Worm (Caenorhabditis elegans) whole organism, L4 larva: Measurements from ENCODE around the gene sru-7.

ENCODE experiments used
- D1046.2 ChIP-seq: fragments of 200-800 bp; sonication (Bioruptor generic); IDR thresholded peaks from 2 replicates; pipeline ENCODE4 v1.3.6; 2022; ENCODE audit warnings: missing genetic modification characterization, missing compliant biosample characterization
- F37D6.2 ChIP-seq: sonication (generic microtip); optimal IDR thresholded peaks from 2 replicates; lab custom pipeline; 2016; ENCODE audit warnings: mild to moderate bottlenecking, missing genetic modification characterization, missing compliant biosample characterization
- T20F7.1 ChIP-seq: fragments of 200-800 bp; sonication (Bioruptor generic); optimal IDR thresholded peaks from 2 replicates; lab custom pipeline; 2018; ENCODE audit warnings: mild to moderate bottlenecking, missing genetic modification characterization, missing compliant biosample characterization
- T26A8.4 ChIP-seq: fragments of 200-800 bp; sonication (Bioruptor generic); IDR thresholded peaks from 2 replicates; pipeline ENCODE4 v1.3.6; 2022; ENCODE audit warnings: missing genetic modification characterization, missing compliant biosample characterization
- Y105C5A.15 ChIP-seq: fragments of 200-800 bp; sonication (Bioruptor generic); IDR thresholded peaks from 2 replicates; pipeline ENCODE4 v1.3.6; 2022; ENCODE audit warnings: missing genetic modification characterization, missing compliant biosample characterization
- Y5F2A.4 ChIP-seq: fragments of 200-800 bp; sonication (Bioruptor generic); optimal IDR thresholded peaks from 2 replicates; lab custom pipeline; 2018; ENCODE audit warnings: mild to moderate bottlenecking, missing genetic modification characterization, missing compliant biosample characterization
- Y75B8A.6 ChIP-seq: fragments of 200-800 bp; sonication (Bioruptor generic); IDR thresholded peaks from 2 replicates; pipeline ENCODE4 v1.3.6; 2022; ENCODE audit warnings: missing genetic modification reagents, missing genetic modification characterization, missing compliant biosample characterization
- ZK337.2 ChIP-seq: fragments of 200-800 bp; sonication (Bioruptor generic); IDR thresholded peaks from 2 replicates; pipeline ENCODE4 v1.3.6; 2022; ENCODE audit warnings: missing genetic modification reagents, missing genetic modification characterization, missing compliant biosample characterization
- aly-2 ChIP-seq: sonication (generic microtip); optimal IDR thresholded peaks from 2 replicates; lab custom pipeline; 2018; ENCODE audit warnings: missing biosample characterization, missing genetic modification characterization
- arid-1 ChIP-seq: fragments of 200-800 bp; sonication (Bioruptor generic); conservative IDR thresholded peaks from 2 replicates; pipeline ENCODE4 v1.3.6; 2022; ENCODE audit warnings: missing genetic modification reagents, missing genetic modification characterization, missing compliant biosample characterization
- ceh-32 ChIP-seq: sonication (generic microtip); optimal IDR thresholded peaks from 2 replicates; lab custom pipeline; 2016; ENCODE audit warnings: mild to moderate bottlenecking, missing genetic modification characterization, missing compliant biosample characterization; ENCODE audit not compliant: poor library complexity
- ceh-44 ChIP-seq: fragments of 200-800 bp; sonication (Bioruptor generic); IDR thresholded peaks from 2 replicates; pipeline ENCODE4 v1.3.6; 2022; ENCODE audit warnings: missing genetic modification reagents, missing genetic modification characterization, missing compliant biosample characterization
- ceh-82 ChIP-seq: sonication (generic microtip); optimal IDR thresholded peaks from 2 replicates; lab custom pipeline; 2017; ENCODE audit warnings: missing biosample characterization, missing genetic modification characterization
- cey-2 ChIP-seq: sonication (generic microtip); optimal IDR thresholded peaks from 3 replicates; lab custom pipeline; 2017; ENCODE audit warnings: missing genetic modification characterization, mild to moderate bottlenecking, missing compliant biosample characterization, antibody characterized with exemption, borderline replicate concordance; ENCODE audit not compliant: insufficient read depth
- ctbp-1 ChIP-seq: fragments of 200-800 bp; sonication (Bioruptor generic); IDR thresholded peaks from 2 replicates; pipeline ENCODE4 v1.3.6; 2022; ENCODE audit warnings: missing genetic modification reagents, missing genetic modification characterization, missing compliant biosample characterization
- daf-12 ChIP-seq: fragments of 150-350 bp; optimal IDR thresholded peaks from 2 replicates; lab custom pipeline; 2014; ENCODE audit warnings: missing biosample characterization, missing genetic modification reagents, missing genetic modification characterization
- daf-16 ChIP-seq, 3 experiments: sonication (generic microtip); optimal IDR thresholded peaks; 2 replicates each; lab custom pipeline; 2016 to 2017; ENCODE audit warnings: missing genetic modification characterization in 3 of 3, missing genetic modification reagents in 3 of 3, mild to moderate bottlenecking in 2 of 3, missing compliant biosample characterization in 2 of 3, missing biosample characterization in 1 of 3, moderate library complexity in 1 of 3
- dmd-6 ChIP-seq: fragments of 200-800 bp; sonication (Bioruptor generic); IDR thresholded peaks from 2 replicates; pipeline ENCODE4 v1.3.6; 2022; ENCODE audit warnings: missing genetic modification reagents, missing genetic modification characterization, missing compliant biosample characterization
- dmd-9 ChIP-seq: fragments of 200-800 bp; sonication (Bioruptor generic); IDR thresholded peaks from 2 replicates; pipeline ENCODE4 v1.3.6; 2022; ENCODE audit warnings: missing genetic modification reagents, missing genetic modification characterization, missing compliant biosample characterization
- duxl-1 ChIP-seq: sonication (generic microtip); optimal IDR thresholded peaks from 2 replicates; lab custom pipeline; 2016; ENCODE audit warnings: mild to moderate bottlenecking, missing genetic modification characterization, moderate library complexity, missing compliant biosample characterization; ENCODE audit not compliant: poor library complexity
- egl-43 ChIP-seq: fragments of 200-800 bp; sonication (Bioruptor generic); IDR thresholded peaks from 2 replicates; pipeline ENCODE4 v1.3.6; 2022; ENCODE audit warnings: missing genetic modification reagents, missing genetic modification characterization, missing compliant biosample characterization
- gei-8 ChIP-seq: fragments of 200-800 bp; sonication (Bioruptor generic); optimal IDR thresholded peaks from 2 replicates; lab custom pipeline; 2018; ENCODE audit warnings: mild to moderate bottlenecking, missing genetic modification characterization, missing compliant biosample characterization
- hlh-11 ChIP-seq: fragments of 200-800 bp; sonication (Bioruptor generic); optimal IDR thresholded peaks from 2 replicates; lab custom pipeline; 2018; ENCODE audit warnings: mild to moderate bottlenecking, missing genetic modification characterization, missing compliant biosample characterization
- hlh-30 ChIP-seq: sonication (generic microtip); optimal IDR thresholded peaks from 2 replicates; lab custom pipeline; 2017; ENCODE audit warnings: antibody characterized with exemption, mild to moderate bottlenecking, missing genetic modification characterization, missing compliant biosample characterization; ENCODE audit not compliant: insufficient read depth
- hmg-1.1 ChIP-seq: fragments of 200-800 bp; sonication (Bioruptor generic); IDR thresholded peaks from 2 replicates; pipeline ENCODE4 v1.3.6; 2022; ENCODE audit warnings: missing genetic modification reagents, missing genetic modification characterization, missing compliant biosample characterization
- lin-1 ChIP-seq: fragments of 200-800 bp; sonication (Bioruptor generic); IDR thresholded peaks from 2 replicates; pipeline ENCODE4 v1.3.6; 2022; ENCODE audit warnings: missing genetic modification reagents, missing genetic modification characterization, missing compliant biosample characterization
- lin-13 ChIP-seq: fragments of 150-350 bp; optimal IDR thresholded peaks from 2 replicates; lab custom pipeline; 2014; ENCODE audit warnings: missing biosample characterization, missing genetic modification reagents, missing genetic modification characterization
- lin-29 ChIP-seq: fragments of 200-800 bp; sonication (Bioruptor generic); IDR thresholded peaks from 2 replicates; pipeline ENCODE4 v1.3.6; 2022; ENCODE audit warnings: missing genetic modification reagents, missing genetic modification characterization, missing compliant biosample characterization
- lir-3 ChIP-seq: sonication (generic microtip); optimal IDR thresholded peaks from 2 replicates; lab custom pipeline; 2016; ENCODE audit warnings: mild to moderate bottlenecking, missing genetic modification characterization, missing compliant biosample characterization
- lsy-2 ChIP-seq, 2 experiments: fragments of 150-350 bp in 1 of 2; sonication (generic microtip) in 1 of 2; optimal IDR thresholded peaks; 2 replicates each; lab custom pipeline; 2014 to 2017; ENCODE audit warnings: missing biosample characterization in 2 of 2, missing genetic modification characterization in 2 of 2
- madf-9 ChIP-seq: fragments of 200-800 bp; sonication (Bioruptor generic); conservative IDR thresholded peaks from 2 replicates; pipeline ENCODE4 v1.3.6; 2022; ENCODE audit warnings: missing genetic modification reagents, missing genetic modification characterization, missing compliant biosample characterization
- mep-1 ChIP-seq: fragments of 150-350 bp; sonication (generic microtip); optimal IDR thresholded peaks from 3 replicates; lab custom pipeline; 2014; ENCODE audit warnings: missing biosample characterization, missing genetic modification characterization
- mes-2 ChIP-seq: sonication (generic microtip); optimal IDR thresholded peaks from 2 replicates; lab custom pipeline; 2016; ENCODE audit warnings: missing genotype, mild to moderate bottlenecking, missing genetic modification characterization, missing compliant biosample characterization; ENCODE audit not compliant: poor library complexity, severe bottlenecking
- mxl-3 ChIP-seq: fragments of 200-800 bp; sonication (Bioruptor generic); optimal IDR thresholded peaks from 2 replicates; lab custom pipeline; 2018; ENCODE audit warnings: mild to moderate bottlenecking, missing genetic modification characterization, missing compliant biosample characterization
- nhr-11 ChIP-seq: fragments of 150-350 bp; optimal IDR thresholded peaks from 2 replicates; lab custom pipeline; 2014; ENCODE audit warnings: missing biosample characterization, missing genetic modification characterization
- nhr-111 ChIP-seq: fragments of 200-800 bp; sonication (Bioruptor generic); optimal IDR thresholded peaks from 2 replicates; lab custom pipeline; 2018; ENCODE audit warnings: mild to moderate bottlenecking, missing genetic modification characterization, missing compliant biosample characterization
- nhr-25 ChIP-seq: sonication (generic microtip); optimal IDR thresholded peaks from 2 replicates; lab custom pipeline; 2017; ENCODE audit warnings: missing genetic modification characterization, mild to moderate bottlenecking, missing compliant biosample characterization, antibody characterized with exemption, moderate library complexity, borderline replicate concordance; ENCODE audit not compliant: insufficient read depth
- nhr-41 ChIP-seq: fragments of 200-800 bp; sonication (Bioruptor generic); IDR thresholded peaks from 2 replicates; pipeline ENCODE4 v1.3.6; 2022; ENCODE audit warnings: missing genetic modification reagents, missing genetic modification characterization, missing compliant biosample characterization
- php-3 ChIP-seq: fragments of 200-800 bp; sonication (Bioruptor generic); IDR thresholded peaks from 2 replicates; pipeline ENCODE4 v1.3.6; 2022; ENCODE audit warnings: missing genetic modification reagents, missing genetic modification characterization, missing compliant biosample characterization
- pqm-1 ChIP-seq: sonication (generic microtip); optimal IDR thresholded peaks from 2 replicates; lab custom pipeline; 2017; ENCODE audit warnings: missing biosample characterization, missing genetic modification characterization
- rbr-2 ChIP-seq: sonication (generic microtip); optimal IDR thresholded peaks from 2 replicates; lab custom pipeline; 2016; ENCODE audit warnings: missing genotype, missing genetic modification characterization, missing compliant biosample characterization
- snpc-1.2 ChIP-seq: fragments of 200-800 bp; sonication (Bioruptor generic); IDR thresholded peaks from 2 replicates; pipeline ENCODE4 v1.3.6; 2022; ENCODE audit warnings: missing genetic modification reagents, missing genetic modification characterization, missing compliant biosample characterization
- snpc-4 ChIP-seq: fragments of 150-350 bp; optimal IDR thresholded peaks from 2 replicates; lab custom pipeline; 2014; ENCODE audit warnings: missing biosample characterization, missing genetic modification characterization
- spr-1 ChIP-seq: sonication (generic microtip); optimal IDR thresholded peaks from 2 replicates; lab custom pipeline; 2016; ENCODE audit warnings: mild to moderate bottlenecking, missing genetic modification characterization, missing compliant biosample characterization
- tag-97 ChIP-seq: fragments of 200-800 bp; sonication (Bioruptor generic); IDR thresholded peaks from 2 replicates; pipeline ENCODE4 v1.3.6; 2022; ENCODE audit warnings: missing genetic modification characterization, missing compliant biosample characterization
- tra-1 ChIP-seq: fragments of 200-800 bp; sonication (Bioruptor generic); IDR thresholded peaks from 2 replicates; pipeline ENCODE4 v1.3.6; 2022; ENCODE audit warnings: missing genetic modification reagents, missing genetic modification characterization, missing compliant biosample characterization
- unc-39 ChIP-seq: sonication (generic microtip); optimal IDR thresholded peaks from 2 replicates; lab custom pipeline; 2017; ENCODE audit warnings: missing biosample characterization, missing genetic modification characterization
- zfp-2 ChIP-seq: sonication (generic microtip); optimal IDR thresholded peaks from 2 replicates; lab custom pipeline; 2016; ENCODE audit warnings: mild to moderate bottlenecking, missing genetic modification characterization, missing compliant biosample characterization
- zip-2 ChIP-seq: fragments of 150-350 bp; optimal IDR thresholded peaks from 2 replicates; lab custom pipeline; 2014; ENCODE audit warnings: missing biosample characterization, missing genetic modification characterization

sru-7 gene

DNA sequence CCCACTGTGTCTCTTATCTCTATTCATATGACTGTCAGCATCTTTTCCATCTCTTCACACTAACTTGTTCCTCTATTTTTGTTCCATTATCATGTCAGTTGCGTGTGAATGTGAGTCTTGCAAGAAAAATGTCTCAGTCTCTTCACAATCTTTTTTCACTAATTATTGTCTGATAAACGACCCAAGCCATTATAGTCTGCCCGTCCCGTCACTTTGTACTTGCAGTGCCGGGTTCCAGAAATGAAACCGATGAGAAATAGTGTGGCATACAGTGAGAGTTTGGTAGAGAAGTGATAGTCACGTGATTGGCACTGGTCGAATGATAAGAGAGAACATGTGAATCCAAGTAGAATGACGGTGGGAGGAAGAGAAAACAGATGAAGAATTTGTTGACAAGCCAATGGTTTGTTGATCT lies 35.3 kb downstream of the sru-7 start (continued):
- peak; percentile 55 for TF ChIP-seq hmg-1.1 (GFP tag; lab: Robert Waterston, UW)
- no peak for TF ChIP-seq F37D6.2 (tag; lab: Kevin White, UChicago)
- TF ChIP-seq cey-2 (tag; lab: Kevin White, UChicago) = peak; percentile 97
- peak; percentile 75 to 84 for TF ChIP-seq lsy-2 (tag; optimal IDR thresholded peaks at IDR 0.05; lab: Kevin White, UChicago)
- TF ChIP-seq php-3 (GFP tag; lab: Robert Waterston, UW) = peak; percentile 96
- no peak for TF ChIP-seq nhr-111 (GFP tag; lab: Kevin White, UChicago)
- TF ChIP-seq Y75B8A.6 (GFP tag; lab: Robert Waterston, UW) = 0 out of 2 replicates have a peak, but pooled peaks have one; percentile 17
- TF ChIP-seq dmd-6 (GFP tag; lab: Robert Waterston, UW) = peak; percentile 99
- TF ChIP-seq mxl-3 (GFP tag; lab: Kevin White, UChicago) = peak; percentile 92
- no peak for TF ChIP-seq Y105C5A.15
- no peak for TF ChIP-seq snpc-4
- peak; percentile 93 for TF ChIP-seq pqm-1
- no peak for TF ChIP-seq Y5F2A.4 (GFP tag; lab: Kevin White, UChicago)
- TF ChIP-seq lin-1 (GFP tag; lab: Robert Waterston, UW) = peak; percentile 91; the same call in 1 of the 2 replicates
- TF ChIP-seq hlh-30 (tag; lab: Kevin White, UChicago) = peak; percentile 98
- peak; percentile 7 for TF ChIP-seq duxl-1
- TF ChIP-seq D1046.2 (GFP tag; lab: Robert Waterston, UW) = no peak
- TF ChIP-seq mep-1 (tag; lab: Kevin White, UChicago) = peak; percentile 81
- TF ChIP-seq mes-2 (tag; lab: Kevin White, UChicago) = peak; percentile 48
- peak; percentile 83 for TF ChIP-seq lin-13 (GFP tag; lab: Kevin White, UChicago)
- no peak for TF ChIP-seq lir-3 (tag; lab: Kevin White, UChicago)
- 0 out of 2 replicates have a peak, but pooled peaks have one; percentile 42 for TF ChIP-seq ctbp-1 (GFP tag; lab: Robert Waterston, UW)
- TF ChIP-seq tag-97 (GFP tag; lab: Robert Waterston, UW) = no peak
- TF ChIP-seq hlh-11 (tag; lab: Kevin White, UChicago) = peak; percentile 100
- no peak for TF ChIP-seq zip-2 (tag; lab: Kevin White, UChicago)
- peak; percentile 96 for TF ChIP-seq tra-1
- TF ChIP-seq daf-12 (tag; lab: Kevin White, UChicago) = no peak
- TF ChIP-seq ceh-32 (tag; lab: Kevin White, UChicago) = no peak
- TF ChIP-seq ceh-82 (tag; lab: Kevin White, UChicago) = no peak
- TF ChIP-seq nhr-11 (tag; lab: Kevin White, UChicago) = peak; percentile 95
- no peak for TF ChIP-seq egl-43 (GFP tag; lab: Robert Waterston, UW)
- 0 out of 2 replicates have a peak, but pooled peaks have one; percentile 3 for TF ChIP-seq madf-9
- TF ChIP-seq spr-1 (tag; lab: Kevin White, UChicago) = peak; percentile 87
- peak; percentile 84 for TF ChIP-seq T20F7.1 (GFP tag; lab: Kevin White, UChicago)
- no peak for TF ChIP-seq nhr-25 (tag; lab: Kevin White, UChicago)
- no peak for TF ChIP-seq unc-39 (tag; lab: Kevin White, UChicago)
- TF ChIP-seq dmd-9 (GFP tag; lab: Robert Waterston, UW) = no peak
- peak; percentile 34 for TF ChIP-seq rbr-2 (tag; lab: Kevin White, UChicago)
- no peak for TF ChIP-seq aly-2 (tag; lab: Kevin White, UChicago)
- TF ChIP-seq ZK337.2 (GFP tag; lab: Robert Waterston, UW) = no peak
- TF ChIP-seq snpc-1.2 (GFP tag; lab: Robert Waterston, UW) = no peak
- peak; percentile 81 for TF ChIP-seq T26A8.4 (GFP tag; lab: Robert Waterston, UW)
- TF ChIP-seq gei-8 (GFP tag; lab: Kevin White, UChicago) = peak; percentile 99
- 0 out of 2 replicates have a peak, but pooled peaks have one; percentile 73 for TF ChIP-seq nhr-41 (GFP tag; lab: Robert Waterston, UW)
- TF ChIP-seq daf-16 (GFP tag; optimal IDR thresholded peaks at IDR 0.05; lab: Kevin White, UChicago) = peak; percentile 97 to 99
- TF ChIP-seq daf-16 (tag; optimal IDR thresholded peaks at IDR 0.05; lab: Kevin White, UChicago) = peak; percentile 98
- no peak for TF ChIP-seq lin-29 (GFP tag; lab: Robert Waterston, UW)
- no peak for TF ChIP-seq ceh-44 (GFP tag; lab: Robert Waterston, UW)
- TF ChIP-seq zfp-2 (tag; lab: Kevin White, UChicago) = no peak
- TF ChIP-seq arid-1 (GFP tag; lab: Robert Waterston, UW) = 0 out of 2 replicates have a peak, but pooled peaks have one; percentile 27
